Worm (Caenorhabditis elegans) whole organism, young adult: ENCODE results near the gene F54D5.4.

Source experiments
- Y56A3A.18 ChIP-seq: fragments of 200-800 bp; sonication (Bioruptor generic); IDR thresholded peaks from 2 replicates; pipeline ENCODE4 v1.3.6; 2022; ENCODE audit warnings: missing genetic modification reagents, missing genetic modification characterization, missing compliant biosample characterization
- ama-1 ChIP-seq, 3 experiments: fragments of 150-350 bp in 1 of 3; sonication (generic microtip) in 2 of 3; optimal IDR thresholded peaks; 2 replicates each; lab custom pipeline; 2014 to 2018; ENCODE audit warnings: missing biosample characterization in 2 of 3, missing genetic modification characterization in 2 of 3, missing genetic modification reagents in 2 of 3
- dpl-1 ChIP-seq: fragments of 150-350 bp; optimal IDR thresholded peaks from 2 replicates; lab custom pipeline; 2014; ENCODE audit warnings: missing biosample characterization, missing genetic modification reagents, missing genetic modification characterization
- hrde-1 ChIP-seq: sonication (generic microtip); optimal IDR thresholded peaks from 2 replicates; lab custom pipeline; 2016; ENCODE audit warnings: missing genetic modification characterization, mild to moderate bottlenecking, missing compliant biosample characterization, moderate library complexity, missing genotype, missing genetic modification reagents, borderline replicate concordance
- madf-8 ChIP-seq: fragments of 200-800 bp; sonication (Bioruptor generic); conservative IDR thresholded peaks from 2 replicates; pipeline ENCODE4 v1.3.6; 2022; ENCODE audit warnings: missing genetic modification reagents, missing genetic modification characterization, missing compliant biosample characterization
- nfya-1 ChIP-seq: sonication (generic microtip); optimal IDR thresholded peaks from 2 replicates; lab custom pipeline; 2017; ENCODE audit warnings: antibody characterized with exemption, missing compliant biosample characterization, missing genetic modification characterization, borderline replicate concordance; ENCODE audit not compliant: insufficient read depth
- snpc-4 ChIP-seq, 5 experiments: fragments of 150-350 bp in 1 of 5; sonication (generic microtip) in 4 of 5; optimal IDR thresholded peaks; 2 replicates each; lab custom pipeline; 2014 to 2018; ENCODE audit warnings: missing genetic modification characterization in 5 of 5, missing biosample characterization in 3 of 5, antibody characterized with exemption in 2 of 5, mild to moderate bottlenecking in 2 of 5, missing compliant biosample characterization in 2 of 5, missing genotype in 2 of 5, moderate library complexity in 2 of 5, missing genetic modification reagents in 1 of 5

DNA sequence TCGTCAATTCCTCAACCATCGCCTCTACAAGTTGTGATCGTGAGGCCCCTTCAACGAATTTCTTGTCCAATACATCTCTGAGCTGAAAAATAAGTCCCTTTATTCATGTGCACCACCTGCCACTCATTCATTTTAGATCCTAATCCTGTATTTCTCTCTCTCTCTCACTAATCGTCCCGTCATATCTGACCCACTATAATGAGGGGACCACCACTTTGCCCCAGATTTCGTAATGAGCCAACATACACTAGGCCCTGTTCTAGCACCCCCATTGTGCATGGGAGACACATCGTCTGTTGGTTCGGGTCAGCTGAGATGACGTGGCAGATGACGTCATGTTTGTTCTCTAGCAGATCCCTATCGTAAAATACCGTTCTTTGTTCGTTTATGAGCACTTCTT, 34.2 kb upstream of the F54D5.4 start:
- TF ChIP-seq snpc-4 (GFP tag; optimal IDR thresholded peaks at IDR 0.05; lab: Kevin White, UChicago) (no peak), snpc-4 (tag; optimal IDR thresholded peaks at IDR 0.05; lab: Kevin White, UChicago) (no peak), nfya-1 (no peak), madf-8 (GFP tag; lab: Robert Waterston, UW) (no peak), hrde-1 (tag; lab: Kevin White, UChicago) (no peak), ama-1 (optimal IDR thresholded peaks at IDR 0.05; lab: Kevin White, UChicago) (no peak), ama-1 (GFP tag; optimal IDR thresholded peaks at IDR 0.05; lab: Kevin White, UChicago) (no peak), Y56A3A.18 (GFP tag; lab: Robert Waterston, UW) (no peak), dpl-1 (GFP tag; lab: Kevin White, UChicago) (no peak)
